Worm (Caenorhabditis elegans) whole organism, late embryonic: ENCODE data around the gene srxa-6.

Source experiments
- Y22D7AL.16 ChIP-seq: sonication (generic microtip); optimal IDR thresholded peaks from 2 replicates; lab custom pipeline; 2016; ENCODE audit warnings: missing genetic modification characterization, missing compliant biosample characterization
- ceh-9 ChIP-seq: sonication (generic microtip); optimal IDR thresholded peaks from 2 replicates; lab custom pipeline; 2016; ENCODE audit warnings: mild to moderate bottlenecking, missing genetic modification characterization, inconsistent platforms, missing compliant biosample characterization
- lin-11 ChIP-seq: fragments of 200-800 bp; sonication (Bioruptor generic); optimal IDR thresholded peaks from 2 replicates; lab custom pipeline; 2018; ENCODE audit warnings: mild to moderate bottlenecking, missing genetic modification characterization, missing compliant biosample characterization
- pax-1 ChIP-seq: fragments of 150-350 bp; optimal IDR thresholded peaks from 2 replicates; lab custom pipeline; 2014; ENCODE audit warnings: missing biosample characterization, missing genetic modification characterization
- pha-4 ChIP-seq: fragments of 150-350 bp; optimal IDR thresholded peaks from 2 replicates; lab custom pipeline; 2018; ENCODE audit warnings: missing biosample characterization, missing genetic modification reagents, missing genetic modification characterization
- ref-2 ChIP-seq: sonication (generic microtip); optimal IDR thresholded peaks from 2 replicates; lab custom pipeline; 2016; ENCODE audit warnings: missing genetic modification characterization, missing compliant biosample characterization

- TF ChIP-seq pha-4, result no peak
- TF ChIP-seq ceh-9 (tag; lab: Kevin White, UChicago), result no peak
- TF ChIP-seq Y22D7AL.16 (tag; lab: Kevin White, UChicago), result no peak
- no peak for TF ChIP-seq pax-1
- no peak for TF ChIP-seq ref-2
- no peak for TF ChIP-seq lin-11 (tag; lab: Kevin White, UChicago)
These were observed 24.1 kb upstream of the srxa-6 start for ce11 chrV:20710642-20711041.
